Worm (Caenorhabditis elegans): ENCODE data around the gene dmsr-14.

Gene dmsr-14

DNA sequence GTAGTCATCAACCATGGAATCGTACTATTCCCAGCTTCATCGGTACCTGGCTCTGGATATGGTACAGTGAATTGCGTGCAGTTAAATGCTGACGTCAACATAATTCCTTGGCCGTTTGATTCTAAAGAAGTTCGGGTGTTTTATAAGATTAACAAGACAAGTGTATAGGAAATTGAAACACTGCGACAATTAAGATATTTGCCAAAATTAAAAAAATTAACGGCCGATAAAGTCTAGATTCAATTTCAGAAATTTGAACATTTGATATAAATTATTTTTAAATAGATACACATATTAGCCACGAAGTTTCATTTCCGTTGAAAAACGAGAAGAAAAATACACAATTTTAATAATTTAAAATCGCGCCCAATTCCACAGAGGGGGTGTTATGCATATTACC lies 10.7 kb downstream of the dmsr-14 start, which contains the start of gene dmsr-12:
TSS of gene dmsr-12 (minus strand) at position 101 of the 400 bp plus-strand sequence.
- no peak for TF ChIP-seq cog-1 (tag; optimal IDR thresholded peaks at IDR 0.05)
- no peak for TF ChIP-seq T22C8.4 (GFP tag; IDR thresholded peaks at IDR 0.05)
- TF ChIP-seq tab-1 (GFP tag; IDR thresholded peaks at IDR 0.05): no peak

DNA sequence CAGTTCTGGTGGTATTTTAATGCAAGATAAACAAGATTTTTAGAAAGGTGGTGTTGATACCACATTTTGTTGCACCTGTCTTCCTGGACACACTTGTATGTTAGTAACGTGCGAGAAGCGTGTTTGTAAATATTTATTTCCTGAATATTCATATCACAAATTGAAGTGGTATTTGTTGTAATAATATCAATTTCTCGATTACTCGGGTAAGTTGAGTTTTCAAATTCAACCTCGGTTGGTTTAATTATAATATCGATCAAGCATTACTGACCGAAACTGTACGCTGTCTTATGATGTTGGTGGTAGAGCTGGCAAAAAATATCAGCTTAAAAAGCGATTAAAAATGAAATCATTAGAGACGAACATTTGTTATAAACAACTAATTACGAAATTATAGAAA lies 13.1 kb downstream of the dmsr-14 start, which contains the start of gene dmsr-11:
TSS of gene dmsr-11 (minus strand) at position 101 of the 400 bp plus-strand sequence.
- TF ChIP-seq ztf-29 (GFP tag; IDR thresholded peaks at IDR 0.05): no peak
- no peak for TF ChIP-seq med-1 (GFP tag; optimal IDR thresholded peaks at IDR 0.05; ENCODE audit: insufficient read depth)
- TF ChIP-seq ref-1 (GFP tag; conservative IDR thresholded peaks at IDR 0.05): no peak
- TF ChIP-seq klf-2 (GFP tag; conservative IDR thresholded peaks at IDR 0.05): no peak
- TF ChIP-seq flt-1 (GFP tag; IDR thresholded peaks at IDR 0.05): no peak
- TF ChIP-seq tab-1 (GFP tag; IDR thresholded peaks at IDR 0.05): no peak
- no peak for TF ChIP-seq T22C8.4 (GFP tag; IDR thresholded peaks at IDR 0.05)
- no peak for TF ChIP-seq ztf-23 (GFP tag; IDR thresholded peaks at IDR 0.05)
- no peak for TF ChIP-seq cog-1 (tag; optimal IDR thresholded peaks at IDR 0.05)

DNA sequence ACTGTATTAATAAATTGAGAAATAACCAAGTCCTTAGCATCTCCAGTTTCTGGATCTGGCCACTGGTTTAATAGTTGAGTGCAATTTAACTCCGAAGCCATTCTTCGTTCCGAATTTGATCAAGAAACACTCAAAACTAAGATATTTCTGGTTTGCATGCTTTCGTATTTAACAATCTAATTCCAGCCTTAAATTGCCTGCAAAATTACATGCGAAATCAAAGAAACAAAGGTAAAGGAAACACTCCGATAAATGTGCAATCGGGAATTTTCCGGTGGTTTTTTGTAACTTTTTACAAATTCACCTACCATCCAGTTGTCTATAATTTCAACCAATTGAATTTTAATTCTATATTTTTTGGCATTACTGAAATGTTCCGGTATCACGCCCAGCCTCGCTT lies 15.2 kb downstream of the dmsr-14 start, which contains the start of gene dmsr-10:
TSS of gene dmsr-10 (minus strand) at position 101 of the 400 bp plus-strand sequence.
- TF ChIP-seq klf-2 (GFP tag; conservative IDR thresholded peaks at IDR 0.05) (no peak), ref-1 (GFP tag; conservative IDR thresholded peaks at IDR 0.05) (no peak), flt-1 (GFP tag; IDR thresholded peaks at IDR 0.05) (no peak), T22C8.4 (GFP tag; IDR thresholded peaks at IDR 0.05) (no peak), ztf-29 (GFP tag; IDR thresholded peaks at IDR 0.05) (no peak), med-1 (GFP tag; optimal IDR thresholded peaks at IDR 0.05; ENCODE audit: insufficient read depth) (no peak), tab-1 (GFP tag; IDR thresholded peaks at IDR 0.05) (no peak), ztf-23 (GFP tag; IDR thresholded peaks at IDR 0.05) (no peak), cog-1 (tag; optimal IDR thresholded peaks at IDR 0.05) (no peak)

DNA sequence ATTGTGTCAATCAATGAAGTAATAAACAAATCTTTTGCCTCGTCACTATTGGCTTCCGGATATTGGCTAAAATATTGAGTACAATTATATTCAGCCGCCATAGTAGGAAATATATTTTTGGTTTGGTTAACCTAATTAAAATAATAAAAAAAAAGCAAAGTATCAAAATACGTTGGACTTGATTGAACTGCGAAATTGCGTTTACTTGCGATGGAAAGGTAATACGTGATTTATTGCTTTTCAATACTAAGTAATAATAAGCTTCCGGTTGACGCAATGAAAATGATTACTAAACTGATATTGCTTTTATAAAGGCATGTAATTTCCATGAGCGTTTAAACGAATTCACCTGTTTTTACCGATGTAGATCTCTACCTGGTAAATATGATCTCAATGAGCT lies 17.5 kb downstream of the dmsr-14 start, which contains the start of gene dmsr-9:
TSS of gene dmsr-9 (minus strand) at position 101 of the 400 bp plus-strand sequence.
- TF ChIP-seq tab-1 (GFP tag; IDR thresholded peaks at IDR 0.05): no peak

DNA sequence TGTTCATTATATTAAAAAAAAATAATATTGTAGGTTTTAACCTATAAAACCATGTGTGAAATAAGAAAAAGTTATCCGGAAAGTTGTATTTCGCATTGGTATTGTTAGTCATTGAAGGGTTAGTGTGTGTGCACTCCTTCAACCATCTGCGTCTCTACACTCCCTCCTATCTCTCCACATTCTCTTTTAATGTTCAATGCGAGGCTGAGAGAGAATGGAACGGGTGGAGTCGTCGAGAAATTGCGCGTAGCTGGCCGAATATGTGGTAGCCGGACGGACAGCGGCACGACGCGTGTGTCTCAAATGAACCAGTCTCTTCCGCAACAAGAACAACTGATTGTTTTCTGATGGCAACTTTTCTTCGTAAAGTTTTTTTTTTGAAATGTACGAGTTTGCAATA lies 20.2 kb downstream of the dmsr-14 start:
- TF ChIP-seq flt-1 (GFP tag; IDR thresholded peaks at IDR 0.05): no peak
- TF ChIP-seq tab-1 (GFP tag; IDR thresholded peaks at IDR 0.05): no peak
- TF ChIP-seq cog-1 (tag; optimal IDR thresholded peaks at IDR 0.05): peak; percentile 65
- no peak for TF ChIP-seq ztf-29 (GFP tag; IDR thresholded peaks at IDR 0.05)

DNA sequence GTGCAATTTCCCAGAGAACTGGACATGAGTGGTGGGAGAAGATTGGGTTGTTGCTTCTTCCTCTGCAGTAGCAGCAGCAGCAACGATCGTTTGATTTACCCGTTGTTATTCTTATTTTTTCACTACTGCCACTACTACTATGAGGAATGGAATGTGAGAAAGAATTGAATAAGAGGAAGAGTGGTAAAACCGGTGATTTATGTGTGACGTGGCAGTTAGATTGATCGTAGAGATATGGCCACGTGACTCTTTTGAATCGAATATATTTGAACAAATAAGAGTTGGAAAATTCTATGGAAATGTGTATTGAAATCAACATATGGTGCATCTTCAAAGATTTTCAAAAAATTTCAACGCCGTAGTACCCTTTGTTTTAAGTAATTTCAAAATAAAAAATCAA lies 20.8 kb downstream of the dmsr-14 start:
- TF ChIP-seq tab-1 (GFP tag; IDR thresholded peaks at IDR 0.05) (no peak), ref-1 (GFP tag; conservative IDR thresholded peaks at IDR 0.05) (no peak), klf-2 (GFP tag; conservative IDR thresholded peaks at IDR 0.05) (no peak), cog-1 (tag; optimal IDR thresholded peaks at IDR 0.05) (no peak), ztf-23 (GFP tag; IDR thresholded peaks at IDR 0.05) (no peak), ztf-29 (GFP tag; IDR thresholded peaks at IDR 0.05) (no peak), med-1 (GFP tag; optimal IDR thresholded peaks at IDR 0.05; ENCODE audit: insufficient read depth) (no peak), flt-1 (GFP tag; IDR thresholded peaks at IDR 0.05) (no peak)

DNA sequence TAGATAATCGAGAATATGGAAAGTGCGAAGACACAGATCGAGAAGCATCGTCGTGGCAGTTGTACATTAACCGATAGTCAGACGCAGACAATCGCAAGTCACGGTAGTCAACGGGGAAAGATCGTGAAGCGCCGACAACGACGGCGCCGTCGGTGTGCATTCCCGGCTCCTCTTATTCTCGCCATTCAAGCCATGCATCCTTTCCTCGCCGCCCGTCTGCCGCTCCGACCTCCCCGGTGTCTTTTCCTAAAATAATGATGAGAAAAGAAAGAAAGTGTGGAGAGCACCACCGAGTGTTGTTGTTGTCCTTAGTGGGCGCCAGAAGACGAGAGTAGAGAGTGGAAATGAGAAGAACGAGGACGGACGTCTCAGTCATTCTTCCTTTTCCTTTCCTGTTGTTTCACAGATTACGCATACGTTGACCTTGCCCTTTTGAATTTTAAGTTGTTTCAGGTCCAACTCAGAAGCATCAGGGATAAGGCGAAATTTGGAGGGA lies 23.3 kb downstream of the dmsr-14 start, which contains the start of gene ZC404.1:
TSS of gene ZC404.1 (plus strand) at position 446 of the 496 bp plus-strand sequence.
- no peak for TF ChIP-seq med-1 (GFP tag; optimal IDR thresholded peaks at IDR 0.05; ENCODE audit: insufficient read depth)
- TF ChIP-seq klf-2 (GFP tag; conservative IDR thresholded peaks at IDR 0.05): no peak
- TF ChIP-seq ztf-23 (GFP tag; IDR thresholded peaks at IDR 0.05): no peak
- no peak for TF ChIP-seq tab-1 (GFP tag; IDR thresholded peaks at IDR 0.05)
- TF ChIP-seq flt-1 (GFP tag; IDR thresholded peaks at IDR 0.05): no peak
- no peak for TF ChIP-seq ztf-29 (GFP tag; IDR thresholded peaks at IDR 0.05)
- TF ChIP-seq cog-1 (tag; optimal IDR thresholded peaks at IDR 0.05): no peak
- no peak for TF ChIP-seq T22C8.4 (GFP tag; IDR thresholded peaks at IDR 0.05)
- no peak for TF ChIP-seq ref-1 (GFP tag; conservative IDR thresholded peaks at IDR 0.05)

DNA sequence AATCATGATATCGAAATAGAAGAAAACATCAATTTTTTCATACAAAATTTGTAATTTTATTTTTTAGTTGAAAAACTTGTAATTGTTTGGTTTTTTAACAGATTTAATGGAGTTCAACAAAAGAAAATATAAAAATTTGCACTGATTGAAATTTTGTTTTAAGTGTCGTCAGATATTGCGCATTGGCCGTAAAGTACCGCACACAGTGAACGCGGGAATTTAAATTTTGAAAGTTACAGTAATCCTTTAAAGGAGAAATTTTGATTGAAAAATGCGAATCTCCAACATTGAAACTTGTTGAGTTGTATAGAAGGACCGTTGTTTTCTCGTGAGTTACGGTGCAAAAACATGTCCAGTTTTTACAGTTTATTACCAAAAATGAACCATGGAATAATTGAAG lies 24.1 kb downstream of the dmsr-14 start:
- TF ChIP-seq cog-1 (tag; optimal IDR thresholded peaks at IDR 0.05) (no peak), klf-2 (GFP tag; conservative IDR thresholded peaks at IDR 0.05) (no peak), med-1 (GFP tag; optimal IDR thresholded peaks at IDR 0.05; ENCODE audit: insufficient read depth) (no peak), ztf-29 (GFP tag; IDR thresholded peaks at IDR 0.05) (no peak), tab-1 (GFP tag; IDR thresholded peaks at IDR 0.05) (no peak), ztf-23 (GFP tag; IDR thresholded peaks at IDR 0.05) (no peak), ref-1 (GFP tag; conservative IDR thresholded peaks at IDR 0.05) (no peak), flt-1 (GFP tag; IDR thresholded peaks at IDR 0.05) (no peak), T22C8.4 (GFP tag; IDR thresholded peaks at IDR 0.05) (no peak)

DNA sequence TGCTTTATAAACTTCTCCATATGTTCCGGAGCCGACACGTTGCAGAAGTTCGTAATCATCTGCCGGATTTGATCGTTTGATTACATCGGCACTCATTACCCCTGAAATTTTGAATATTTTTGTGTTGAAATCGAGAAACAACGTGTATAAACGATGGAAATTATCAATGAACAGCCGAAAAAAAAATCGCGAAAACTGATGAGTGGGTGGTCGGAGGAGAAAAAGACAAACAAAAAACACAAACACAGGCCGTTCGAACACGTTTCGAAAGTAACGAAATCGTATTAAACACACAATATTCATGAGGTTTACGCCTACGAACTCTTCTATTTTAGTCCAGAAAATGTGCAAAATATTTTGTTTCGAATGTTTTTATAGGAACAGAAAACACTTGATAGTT lies 24.5 kb downstream of the dmsr-14 start, which contains the start of gene gck-2:
TSS of gene gck-2 (minus strand) at position 101 of the 400 bp plus-strand sequence.
- TF ChIP-seq med-1 (GFP tag; optimal IDR thresholded peaks at IDR 0.05; ENCODE audit: insufficient read depth): no peak
- no peak for TF ChIP-seq ztf-29 (GFP tag; IDR thresholded peaks at IDR 0.05)
- TF ChIP-seq ztf-23 (GFP tag; IDR thresholded peaks at IDR 0.05): no peak
- no peak for TF ChIP-seq tab-1 (GFP tag; IDR thresholded peaks at IDR 0.05)
- TF ChIP-seq T22C8.4 (GFP tag; IDR thresholded peaks at IDR 0.05): no peak
- TF ChIP-seq ref-1 (GFP tag; conservative IDR thresholded peaks at IDR 0.05): no peak
- TF ChIP-seq cog-1 (tag; optimal IDR thresholded peaks at IDR 0.05): no peak
- no peak for TF ChIP-seq flt-1 (GFP tag; IDR thresholded peaks at IDR 0.05)
- no peak for TF ChIP-seq klf-2 (GFP tag; conservative IDR thresholded peaks at IDR 0.05)

DNA sequence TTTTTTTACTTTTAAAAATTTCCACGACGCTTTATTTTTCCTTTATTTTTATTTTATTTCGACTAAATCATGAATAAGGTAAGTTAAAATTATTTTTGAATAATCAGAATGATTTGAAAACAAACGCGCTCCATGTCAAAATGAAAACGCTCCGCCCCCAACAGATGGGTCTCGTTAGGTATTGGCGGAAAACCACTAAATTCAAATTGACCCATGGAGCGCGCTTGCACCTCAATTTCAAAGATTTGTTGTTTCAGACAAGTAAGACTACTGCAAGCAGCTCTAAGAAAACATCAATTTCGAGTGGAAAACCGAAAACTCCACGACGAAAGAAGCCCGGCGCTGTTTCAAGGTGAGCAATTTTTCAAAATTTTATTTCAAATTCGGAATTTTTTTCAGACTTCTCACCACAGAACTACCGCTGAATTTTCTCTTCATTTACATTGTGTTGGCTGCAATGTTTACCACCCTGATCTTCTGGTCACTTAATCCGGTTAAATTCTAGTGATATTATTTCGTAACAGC lies 29.1 kb downstream of the dmsr-14 start, which contains the start of gene ZC404.2:
TSS of gene ZC404.2 (plus strand) at position 47 of the 525 bp plus-strand sequence.
- TF ChIP-seq med-1 (GFP tag; optimal IDR thresholded peaks at IDR 0.05; ENCODE audit: insufficient read depth) (no peak), tab-1 (GFP tag; IDR thresholded peaks at IDR 0.05) (no peak), ztf-23 (GFP tag; IDR thresholded peaks at IDR 0.05) (no peak), cog-1 (tag; optimal IDR thresholded peaks at IDR 0.05) (no peak), ref-1 (GFP tag; conservative IDR thresholded peaks at IDR 0.05) (no peak), ztf-29 (GFP tag; IDR thresholded peaks at IDR 0.05) (no peak), T22C8.4 (GFP tag; IDR thresholded peaks at IDR 0.05) (no peak), flt-1 (GFP tag; IDR thresholded peaks at IDR 0.05) (no peak), klf-2 (GFP tag; conservative IDR thresholded peaks at IDR 0.05) (no peak)
